Fruit fly (Drosophila melanogaster): ENCODE measurements around the gene vsg.

Gene vsg

DNA sequence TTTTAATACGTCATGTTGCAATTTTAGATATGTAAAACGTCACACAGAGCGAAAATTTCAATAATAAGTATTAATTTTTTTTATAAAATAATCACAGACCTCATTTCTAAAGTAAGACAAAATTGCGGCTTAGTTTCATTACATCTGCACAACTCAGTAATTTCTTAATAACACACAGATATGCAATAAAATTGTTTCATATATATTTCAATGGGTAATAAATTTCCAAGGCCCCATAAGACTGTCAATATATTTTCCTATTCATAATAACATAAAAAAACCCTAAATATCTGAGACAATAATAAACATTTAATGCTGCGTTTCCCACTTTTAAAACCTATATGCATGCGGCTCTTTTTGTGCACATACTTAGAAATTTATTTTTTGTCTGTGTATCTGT lies 18.5 kb upstream of the vsg start:
- TF ChIP-seq brk (GFP tag; optimal IDR thresholded peaks at IDR 0.05), result peak; percentile 52
- TF ChIP-seq Mio (GFP tag; optimal IDR thresholded peaks at IDR 0.05), result no peak
- TF ChIP-seq rgr (GFP tag; optimal IDR thresholded peaks at IDR 0.05), result peak; percentile 13
- peak; percentile 15 for TF ChIP-seq OdsH (GFP tag; optimal IDR thresholded peaks at IDR 0.05)
- peak; percentile 25 for TF ChIP-seq fru (GFP tag; optimal IDR thresholded peaks at IDR 0.05)
- no peak for TF ChIP-seq Dfd (GFP tag; optimal IDR thresholded peaks at IDR 0.05)
- TF ChIP-seq sv (GFP tag; optimal IDR thresholded peaks at IDR 0.05), result peak; percentile 2
- TF ChIP-seq foxo (GFP tag; optimal IDR thresholded peaks at IDR 0.05), result peak in 1 of 2 experiments; percentile 35
- TF ChIP-seq Sp1 (GFP tag; optimal IDR thresholded peaks at IDR 0.05), result no peak
- TF ChIP-seq Jra (GFP tag; optimal IDR thresholded peaks at IDR 0.05), result peak; percentile 23
- no peak for TF ChIP-seq CG32264 (GFP tag; optimal IDR thresholded peaks at IDR 0.05)
- TF ChIP-seq Hr78 (GFP tag; optimal IDR thresholded peaks at IDR 0.05), result no peak

dm6 chr3L:9696650-9697526 lies 17.2 kb upstream of the vsg start, which contains the start of gene Prps:
TSS of gene Prps (minus strand) at chr3L:9696700.
- TF ChIP-seq CG9705 (GFP tag; optimal IDR thresholded peaks at IDR 0.05) (peak; percentile 75), Vsx2 (GFP tag; optimal IDR thresholded peaks at IDR 0.05; ENCODE audit: partially characterized antibody) (no peak), brk (GFP tag; optimal IDR thresholded peaks at IDR 0.05) (peak; percentile 91), Hr78 (GFP tag; optimal IDR thresholded peaks at IDR 0.05) (no peak), ey (GFP tag; optimal IDR thresholded peaks at IDR 0.05) (peak; percentile 82), foxo (GFP tag; optimal IDR thresholded peaks at IDR 0.05) (peak; percentile 47 to 90), jim (GFP tag; optimal IDR thresholded peaks at IDR 0.05) (peak; percentile 45), OdsH (GFP tag; optimal IDR thresholded peaks at IDR 0.05) (peak; percentile 86), sage (GFP tag; optimal IDR thresholded peaks at IDR 0.05) (peak; percentile 78), psq (GFP tag; optimal IDR thresholded peaks at IDR 0.05) (peak; percentile 90), dsf (GFP tag; optimal IDR thresholded peaks at IDR 0.05; ENCODE audit: borderline replicate concordance) (no peak), h (GFP tag; optimal IDR thresholded peaks at IDR 0.05) (peak; percentile 92), lola (GFP tag; optimal IDR thresholded peaks at IDR 0.05) (no peak), rgr (GFP tag; optimal IDR thresholded peaks at IDR 0.05) (peak; percentile 87), GATAd (GFP tag; optimal IDR thresholded peaks at IDR 0.05) (no peak), Mio (GFP tag; optimal IDR thresholded peaks at IDR 0.05) (no peak), br (GFP tag; optimal IDR thresholded peaks at IDR 0.05) (peak; percentile 91), fru (GFP tag; optimal IDR thresholded peaks at IDR 0.05) (peak; percentile 85), N (GFP tag; optimal IDR thresholded peaks at IDR 0.05) (no peak), Hr83 (GFP tag; optimal IDR thresholded peaks at IDR 0.05; ENCODE audit: poor library complexity, severe bottlenecking) (peak; percentile 74), Jra (GFP tag; optimal IDR thresholded peaks at IDR 0.05) (peak; percentile 67), dmrt93B (GFP tag; optimal IDR thresholded peaks at IDR 0.05) (no peak), Sp1 (GFP tag; optimal IDR thresholded peaks at IDR 0.05) (peak; percentile 85), sv (GFP tag; optimal IDR thresholded peaks at IDR 0.05) (peak; percentile 23), Myc (optimal IDR thresholded peaks at IDR 0.05) (no peak), Abd-B (GFP tag; optimal IDR thresholded peaks at IDR 0.05) (no peak), CrebA (GFP tag; optimal IDR thresholded peaks at IDR 0.05; ENCODE audit: borderline replicate concordance) (no peak), tai (GFP tag; optimal IDR thresholded peaks at IDR 0.05) (no peak), dl (GFP tag; optimal IDR thresholded peaks at IDR 0.05; ENCODE audit: insufficient read depth in 1 of 2, partially characterized antibody in 2 of 2) (peak; percentile 46 to 70), CG32264 (GFP tag; optimal IDR thresholded peaks at IDR 0.05) (peak; percentile 16), Dif (GFP tag; optimal IDR thresholded peaks at IDR 0.05; ENCODE audit: partially characterized antibody) (peak; percentile 66), woc (GFP tag; optimal IDR thresholded peaks at IDR 0.05) (peak; percentile 99), pan (optimal IDR thresholded peaks at IDR 0.05) (no peak), Dfd (GFP tag; optimal IDR thresholded peaks at IDR 0.05) (no peak), usp (GFP tag; optimal IDR thresholded peaks at IDR 0.05) (no peak), Hnf4 (GFP tag; optimal IDR thresholded peaks at IDR 0.05) (no peak), HLH106 (tag; optimal IDR thresholded peaks at IDR 0.05) (peak; percentile 83), Rel (GFP tag; optimal IDR thresholded peaks at IDR 0.05) (peak; percentile 67), Rel (tag; optimal IDR thresholded peaks at IDR 0.05) (peak; percentile 74)

Data from whole organism, wandering third instar larva.